Worm (Caenorhabditis elegans): ENCODE results near the gene ccch-1.

- TF ChIP-seq fos-1 (tag; optimal IDR thresholded peaks at IDR 0.05) (no peak), egl-27 (tag; optimal IDR thresholded peaks at IDR 0.05) (no peak)
These were observed 21.3 kb upstream of the ccch-1 start for ce11 chrV:11506347-11506746.

Measured in whole organism, L2 larva.